Worm (Caenorhabditis elegans) whole organism, L1 larva: Measurements from ENCODE around the gene hil-2.

ENCODE experiments used
- egl-13 ChIP-seq: sonication (generic microtip); optimal IDR thresholded peaks from 2 replicates; lab custom pipeline; 2016; ENCODE audit warnings: missing genotype, missing genetic modification reagents, missing genetic modification characterization, missing compliant biosample characterization
- mdl-1 ChIP-seq, 2 experiments: fragments of 150-350 bp; optimal IDR thresholded peaks; 2 replicates each; lab custom pipeline; 2014 to 2017; ENCODE audit warnings: missing biosample characterization in 2 of 2, missing genetic modification characterization in 2 of 2, inconsistent platforms in 1 of 2
- nhr-11 ChIP-seq: fragments of 150-350 bp; optimal IDR thresholded peaks from 2 replicates; lab custom pipeline; 2014; ENCODE audit warnings: missing biosample characterization, missing genetic modification characterization
- snpc-4 ChIP-seq: fragments of 150-350 bp; optimal IDR thresholded peaks from 2 replicates; lab custom pipeline; 2014; ENCODE audit warnings: missing biosample characterization, missing genetic modification characterization
- tbx-2 ChIP-seq: sonication (generic microtip); optimal IDR thresholded peaks from 2 replicates; lab custom pipeline; 2016; ENCODE audit warnings: missing genetic modification characterization, missing compliant biosample characterization
- unc-30 ChIP-seq: sonication (generic microtip); optimal IDR thresholded peaks from 2 replicates; lab custom pipeline; 2017; ENCODE audit warnings: missing biosample characterization, missing genetic modification characterization
- zag-1 ChIP-seq: fragments of 150-350 bp; optimal IDR thresholded peaks from 2 replicates; lab custom pipeline; 2014; ENCODE audit warnings: missing biosample characterization, missing genetic modification characterization

ce11 chrIV:6333915-6334314, 39.9 kb downstream of the hil-2 start, which contains the start of gene blos-2:
- TF ChIP-seq mdl-1 (tag; optimal IDR thresholded peaks at IDR 0.05; lab: Kevin White, UChicago) (no peak), tbx-2 (no peak), snpc-4 (tag; lab: Kevin White, UChicago) (no peak), nhr-11 (tag; lab: Kevin White, UChicago) (no peak), zag-1 (no peak), egl-13 (tag; lab: Kevin White, UChicago) (no peak), unc-30 (no peak)
